Worm (Caenorhabditis elegans) whole organism, early embryonic: ENCODE results near the gene K06G5.3.

Experiments
- B0310.2 ChIP-seq: sonication (generic microtip); optimal IDR thresholded peaks from 2 replicates; lab custom pipeline; 2016; ENCODE audit warnings: mild to moderate bottlenecking, missing genetic modification characterization, missing compliant biosample characterization
- F13C5.2 ChIP-seq: sonication (generic microtip); optimal IDR thresholded peaks from 2 replicates; lab custom pipeline; 2017; ENCODE audit warnings: mild to moderate bottlenecking, missing genetic modification characterization, inconsistent platforms, missing compliant biosample characterization
- aly-1 ChIP-seq: sonication (generic microtip); optimal IDR thresholded peaks from 2 replicates; lab custom pipeline; 2016; ENCODE audit warnings: missing genetic modification characterization, missing compliant biosample characterization
- ama-1 ChIP-seq: fragments of 150-350 bp; optimal IDR thresholded peaks from 2 replicates; lab custom pipeline; 2014
- ceh-13 ChIP-seq: fragments of 200-800 bp; sonication (Bioruptor generic); optimal IDR thresholded peaks from 2 replicates; lab custom pipeline; 2018; ENCODE audit warnings: mild to moderate bottlenecking, missing genetic modification characterization, missing compliant biosample characterization
- ceh-36 ChIP-seq: sonication (generic microtip); optimal IDR thresholded peaks from 2 replicates; lab custom pipeline; 2016; ENCODE audit warnings: missing genetic modification characterization, inconsistent platforms, missing compliant biosample characterization
- ets-7 ChIP-seq: sonication (generic microtip); optimal IDR thresholded peaks from 2 replicates; lab custom pipeline; 2016; ENCODE audit warnings: missing genotype, missing genetic modification characterization, missing compliant biosample characterization
- flt-1 ChIP-seq: fragments of 200-800 bp; sonication (Bioruptor generic); IDR thresholded peaks from 2 replicates; pipeline ENCODE4 v1.3.6; 2022; ENCODE audit warnings: missing genetic modification characterization, missing compliant biosample characterization
- hmbx-1 ChIP-seq: sonication (generic microtip); optimal IDR thresholded peaks from 2 replicates; lab custom pipeline; 2016; ENCODE audit warnings: mild to moderate bottlenecking, missing genetic modification characterization, missing compliant biosample characterization
- hmg-4 ChIP-seq: fragments of 200-800 bp; sonication (Bioruptor generic); optimal IDR thresholded peaks from 2 replicates; lab custom pipeline; 2018; ENCODE audit warnings: mild to moderate bottlenecking, missing genetic modification characterization, missing compliant biosample characterization
- hnd-1 ChIP-seq: sonication (generic microtip); optimal IDR thresholded peaks from 2 replicates; lab custom pipeline; 2016; ENCODE audit warnings: missing genetic modification characterization, missing compliant biosample characterization
- pes-1 ChIP-seq: fragments of 200-800 bp; sonication (Bioruptor generic); IDR thresholded peaks from 2 replicates; pipeline ENCODE4 v1.3.6; 2022; ENCODE audit warnings: missing genetic modification reagents, missing genetic modification characterization, missing compliant biosample characterization
- scrt-1 ChIP-seq: fragments of 200-800 bp; sonication (Bioruptor generic); IDR thresholded peaks from 2 replicates; pipeline ENCODE4 v1.3.6; 2022; ENCODE audit warnings: missing genetic modification characterization, missing compliant biosample characterization
- sea-1 ChIP-seq: fragments of 200-800 bp; sonication (Bioruptor generic); conservative IDR thresholded peaks from 2 replicates; pipeline ENCODE4 v1.3.6; 2022; ENCODE audit warnings: missing genetic modification characterization, missing compliant biosample characterization
- tbx-11 ChIP-seq: fragments of 200-800 bp; sonication (Bioruptor generic); IDR thresholded peaks from 2 replicates; pipeline ENCODE4 v1.3.6; 2022; ENCODE audit warnings: missing genetic modification characterization, missing compliant biosample characterization
- tbx-37 ChIP-seq: fragments of 200-800 bp; sonication (Bioruptor generic); conservative IDR thresholded peaks from 2 replicates; pipeline ENCODE4 v1.3.6; 2022; ENCODE audit warnings: missing genetic modification reagents, missing genetic modification characterization, missing compliant biosample characterization
- tra-4 ChIP-seq: sonication (generic microtip); optimal IDR thresholded peaks from 2 replicates; lab custom pipeline; 2017; ENCODE audit warnings: missing genetic modification characterization, missing compliant biosample characterization

K06G5.3 gene

ce11 chrX:14223156-14223555 lies at the start of gene K06G5.3:
K06G5.3 (minus strand) TSS chrX:14223256.
- no peak for TF ChIP-seq flt-1 (GFP tag; lab: Robert Waterston, UW)
- TF ChIP-seq tra-4 (tag; lab: Kevin White, UChicago) = no peak
- no peak for TF ChIP-seq ceh-13 (GFP tag; lab: Kevin White, UChicago)
- TF ChIP-seq scrt-1 (GFP tag; lab: Robert Waterston, UW) = no peak
- TF ChIP-seq tbx-11 (GFP tag; lab: Robert Waterston, UW) = no peak
- no peak for TF ChIP-seq hnd-1 (tag; lab: Kevin White, UChicago)
- no peak for TF ChIP-seq ama-1 (lab: Kevin White, UChicago)
- no peak for TF ChIP-seq aly-1 (tag; lab: Kevin White, UChicago)
- TF ChIP-seq pes-1 (GFP tag; lab: Robert Waterston, UW) = no peak
- TF ChIP-seq F13C5.2 (tag; lab: Kevin White, UChicago) = no peak
- no peak for TF ChIP-seq ceh-36 (tag; lab: Kevin White, UChicago)
- no peak for TF ChIP-seq ets-7
- no peak for TF ChIP-seq hmg-4 (GFP tag; lab: Kevin White, UChicago)
- no peak for TF ChIP-seq B0310.2 (tag; lab: Kevin White, UChicago)
- no peak for TF ChIP-seq hmbx-1 (tag; lab: Kevin White, UChicago)
- TF ChIP-seq sea-1 = no peak

ce11 chrX:14267781-14268180 lies 44.7 kb upstream of the K06G5.3 start, which contains the start of gene del-1:
del-1 (plus strand) TSS chrX:14268081.
- no peak for TF ChIP-seq tra-4 (tag; lab: Kevin White, UChicago)
- no peak for TF ChIP-seq hnd-1 (tag; lab: Kevin White, UChicago)
- no peak for TF ChIP-seq tbx-11 (GFP tag; lab: Robert Waterston, UW)
- no peak for TF ChIP-seq sea-1
- no peak for TF ChIP-seq ceh-36 (tag; lab: Kevin White, UChicago)
- no peak for TF ChIP-seq scrt-1 (GFP tag; lab: Robert Waterston, UW)
- TF ChIP-seq tbx-37 (GFP tag; lab: Robert Waterston, UW) = no peak

- no peak for TF ChIP-seq flt-1 (GFP tag; lab: Robert Waterston, UW)
Measured at ce11 chrX:14267170-14267569, 44.1 kb upstream of the K06G5.3 start.

ce11 chrX:14263473-14263872 lies 40.4 kb upstream of the K06G5.3 start, which contains the start of gene E02H4.8:
E02H4.8 (minus strand) TSS chrX:14263573.
- no peak for TF ChIP-seq tbx-37 (GFP tag; lab: Robert Waterston, UW)

- TF ChIP-seq ceh-36 (tag; lab: Kevin White, UChicago) (no peak), hnd-1 (tag; lab: Kevin White, UChicago) (no peak), tra-4 (tag; lab: Kevin White, UChicago) (no peak), F13C5.2 (tag; lab: Kevin White, UChicago) (no peak), B0310.2 (tag; lab: Kevin White, UChicago) (no peak), aly-1 (tag; lab: Kevin White, UChicago) (no peak), scrt-1 (GFP tag; lab: Robert Waterston, UW) (no peak), tbx-11 (GFP tag; lab: Robert Waterston, UW) (no peak), hmbx-1 (tag; lab: Kevin White, UChicago) (no peak), flt-1 (GFP tag; lab: Robert Waterston, UW) (no peak), pes-1 (GFP tag; lab: Robert Waterston, UW) (no peak), ceh-13 (GFP tag; lab: Kevin White, UChicago) (no peak), tbx-37 (GFP tag; lab: Robert Waterston, UW) (no peak), ets-7 (no peak), ama-1 (lab: Kevin White, UChicago) (no peak), sea-1 (no peak), hmg-4 (GFP tag; lab: Kevin White, UChicago) (no peak)
Measured at ce11 chrX:14257661-14258060, 34.6 kb upstream of the K06G5.3 start, which contains the start of gene E02H4.4. E02H4.4 (plus strand) TSS chrX:14257961.

- TF ChIP-seq hnd-1 (tag; lab: Kevin White, UChicago) (no peak), ceh-36 (tag; lab: Kevin White, UChicago) (no peak), ets-7 (no peak), hmbx-1 (tag; lab: Kevin White, UChicago) (no peak), B0310.2 (tag; lab: Kevin White, UChicago) (no peak), F13C5.2 (tag; lab: Kevin White, UChicago) (no peak), scrt-1 (GFP tag; lab: Robert Waterston, UW) (no peak), sea-1 (no peak), pes-1 (GFP tag; lab: Robert Waterston, UW) (no peak), tra-4 (tag; lab: Kevin White, UChicago) (no peak), ama-1 (lab: Kevin White, UChicago) (no peak), tbx-11 (GFP tag; lab: Robert Waterston, UW) (no peak), tbx-37 (GFP tag; lab: Robert Waterston, UW) (no peak), hmg-4 (GFP tag; lab: Kevin White, UChicago) (no peak), flt-1 (GFP tag; lab: Robert Waterston, UW) (no peak), ceh-13 (GFP tag; lab: Kevin White, UChicago) (no peak), aly-1 (tag; lab: Kevin White, UChicago) (no peak)
Measured at ce11 chrX:14255973-14256372, 32.9 kb upstream of the K06G5.3 start, which contains the start of gene E02H4.7. E02H4.7 (plus strand) TSS chrX:14256273.

- no peak for TF ChIP-seq F13C5.2 (tag; lab: Kevin White, UChicago)
- no peak for TF ChIP-seq tra-4 (tag; lab: Kevin White, UChicago)
- no peak for TF ChIP-seq ets-7
- TF ChIP-seq sea-1 = no peak
- TF ChIP-seq hnd-1 (tag; lab: Kevin White, UChicago) = no peak
- no peak for TF ChIP-seq ceh-36 (tag; lab: Kevin White, UChicago)
- TF ChIP-seq tbx-11 (GFP tag; lab: Robert Waterston, UW) = no peak
- no peak for TF ChIP-seq flt-1 (GFP tag; lab: Robert Waterston, UW)
- TF ChIP-seq hmbx-1 (tag; lab: Kevin White, UChicago) = no peak
- TF ChIP-seq hmg-4 (GFP tag; lab: Kevin White, UChicago) = no peak
Measured at ce11 chrX:14255031-14255430, 32.0 kb upstream of the K06G5.3 start, which contains the start of gene E02H4.5. E02H4.5 (minus strand) TSS chrX:14255131.
